Worm (Caenorhabditis elegans) whole organism, midembryonic: Measurements from ENCODE around the gene W09G12.9.

ENCODE experiments used
- T22C8.4 ChIP-seq: fragments of 200-800 bp; sonication (Bioruptor generic); IDR thresholded peaks from 2 replicates; pipeline ENCODE4 v1.3.6; 2022; ENCODE audit warnings: missing genetic modification characterization, missing compliant biosample characterization
- cog-1 ChIP-seq: sonication (generic microtip); optimal IDR thresholded peaks from 2 replicates; lab custom pipeline; 2016; ENCODE audit warnings: missing genetic modification characterization, missing compliant biosample characterization
- flt-1 ChIP-seq: fragments of 200-800 bp; sonication (Bioruptor generic); IDR thresholded peaks from 2 replicates; pipeline ENCODE4 v1.3.6; 2022; ENCODE audit warnings: missing genetic modification characterization, missing compliant biosample characterization
- klf-2 ChIP-seq: fragments of 200-800 bp; sonication (Bioruptor generic); conservative IDR thresholded peaks from 2 replicates; pipeline ENCODE4 v1.3.6; 2022; ENCODE audit warnings: missing genetic modification reagents, missing genetic modification characterization, missing compliant biosample characterization
- ref-1 ChIP-seq: fragments of 200-800 bp; sonication (Bioruptor generic); conservative IDR thresholded peaks from 2 replicates; pipeline ENCODE4 v1.3.6; 2022; ENCODE audit warnings: missing genetic modification reagents, missing genetic modification characterization, missing compliant biosample characterization
- ztf-23 ChIP-seq: fragments of 200-800 bp; sonication (Bioruptor generic); IDR thresholded peaks from 2 replicates; pipeline ENCODE4 v1.3.6; 2022; ENCODE audit warnings: missing genetic modification reagents, missing genetic modification characterization, missing compliant biosample characterization

DNA sequence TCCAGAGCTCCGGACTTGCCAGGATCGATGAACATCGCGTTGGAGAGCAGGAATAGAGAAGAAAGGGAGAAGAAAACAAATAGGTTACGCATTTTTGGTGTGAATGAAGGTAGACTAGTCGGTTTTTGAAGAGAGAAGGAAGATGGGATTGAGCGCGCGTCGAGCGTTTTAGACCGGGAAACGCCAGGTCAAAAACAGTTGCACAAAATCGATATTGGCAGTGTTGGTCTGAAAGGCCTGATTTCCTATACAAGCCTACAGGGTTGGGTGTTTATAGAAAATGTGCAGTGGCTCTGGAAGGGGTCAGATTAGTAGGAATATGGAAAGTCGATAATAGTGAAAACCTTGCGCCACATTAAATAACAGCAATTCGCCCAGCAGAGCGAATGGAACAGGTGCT, 11.5 kb upstream of the W09G12.9 start, which contains the start of gene dsl-2:
- TF ChIP-seq klf-2 (GFP tag; lab: Robert Waterston, UW) (no peak), flt-1 (no peak), T22C8.4 (GFP tag; lab: Robert Waterston, UW) (no peak), cog-1 (tag; lab: Kevin White, UChicago) (no peak), ztf-23 (GFP tag; lab: Robert Waterston, UW) (no peak), ref-1 (no peak)
